Fruit fly (Drosophila melanogaster): Measurements from ENCODE around the gene spi.

Gene spi

DNA sequence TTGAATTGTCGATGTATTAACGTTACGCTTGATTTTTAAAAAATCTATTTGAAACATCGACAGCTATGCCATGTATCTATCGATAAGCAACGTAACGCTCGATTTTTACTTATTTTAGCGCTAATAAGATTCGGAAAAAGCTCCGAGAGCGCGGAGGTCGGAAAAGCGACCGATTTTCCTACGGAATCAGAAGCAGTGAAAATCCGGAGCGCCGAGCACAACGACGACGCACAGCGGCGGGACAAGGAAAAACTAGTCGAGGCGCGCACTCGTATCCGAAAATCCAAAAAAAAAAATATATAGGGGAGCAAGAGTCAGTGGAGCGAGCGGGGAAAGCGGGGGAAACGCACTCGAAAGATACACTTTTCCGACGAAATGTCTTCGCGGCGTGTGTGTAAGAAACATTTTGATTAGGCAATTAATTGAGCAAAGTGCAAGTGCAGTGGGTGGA is 58.5 kb downstream of the spi start, which contains the start of gene CG10132:
TSS of gene CG10132 (plus strand) at position 189 of the 451 bp plus-strand sequence.
- TF ChIP-seq en (GFP tag; optimal IDR thresholded peaks at IDR 0.05): no peak
- no peak for TF ChIP-seq CG14441 (GFP tag; IDR thresholded peaks at IDR 0.05)
- no peak for TF ChIP-seq CG15073 (GFP tag; optimal IDR thresholded peaks at IDR 0.05)
- TF ChIP-seq abd-A (tag; optimal IDR thresholded peaks at IDR 0.05): no peak
- no peak for TF ChIP-seq Dip3 (GFP tag; optimal IDR thresholded peaks at IDR 0.05)
- no peak for TF ChIP-seq ac (GFP tag; optimal IDR thresholded peaks at IDR 0.05)
- no peak for TF ChIP-seq CG14014 (GFP tag; IDR thresholded peaks at IDR 0.05)
- no peak for TF ChIP-seq gcm2 (GFP tag; optimal IDR thresholded peaks at IDR 0.05)
- peak; percentile 53; the same call in 1 of the 2 replicates for TF ChIP-seq bbx (GFP tag; IDR thresholded peaks at IDR 0.05; ENCODE audit: partially characterized antibody)
- TF ChIP-seq chinmo (GFP tag; IDR thresholded peaks at IDR 0.05; ENCODE audit: partially characterized antibody): 0 out of 4 replicates have a peak, but pooled peaks have one; percentile 57
- TF ChIP-seq HLH4C (GFP tag; IDR thresholded peaks at IDR 0.05; ENCODE audit: partially characterized antibody): peak; percentile 78
- no peak for TF ChIP-seq CG11504 (tag; optimal IDR thresholded peaks at IDR 0.05)
- no peak for TF ChIP-seq CG8944 (GFP tag; optimal IDR thresholded peaks at IDR 0.05)
- no peak for TF ChIP-seq fru (optimal IDR thresholded peaks at IDR 0.05)
- TF ChIP-seq ash1 (GFP tag; optimal IDR thresholded peaks at IDR 0.05): no peak
- TF ChIP-seq Elba2 (GFP tag; optimal IDR thresholded peaks at IDR 0.05): no peak
- no peak for TF ChIP-seq CG8478 (optimal IDR thresholded peaks at IDR 0.05)
- TF ChIP-seq Atf-2 (GFP tag; optimal IDR thresholded peaks at IDR 0.05): no peak
- no peak for TF ChIP-seq caup (GFP tag; optimal IDR thresholded peaks at IDR 0.05; ENCODE audit: severe bottlenecking)
- no peak for TF ChIP-seq CG30020 (tag; optimal IDR thresholded peaks at IDR 0.05)
- no peak for TF ChIP-seq pan (optimal IDR thresholded peaks at IDR 0.05)
- no peak for TF ChIP-seq pan (GFP tag; optimal IDR thresholded peaks at IDR 0.05 in 1 of 2, IDR thresholded peaks at IDR 0.05 in 1 of 2)
- TF ChIP-seq CG10654 (GFP tag; optimal IDR thresholded peaks at IDR 0.05): no peak
- peak; percentile 72; the same call in 1 of the 2 replicates for TF ChIP-seq CG32767 (GFP tag; IDR thresholded peaks at IDR 0.05)
- no peak for TF ChIP-seq Rfx (GFP tag; IDR thresholded peaks at IDR 0.05)
- TF ChIP-seq scrt (GFP tag; optimal IDR thresholded peaks at IDR 0.05): no peak
- no peak for TF ChIP-seq CG3281 (GFP tag; optimal IDR thresholded peaks at IDR 0.05)
- no peak for TF ChIP-seq CG10565 (GFP tag; optimal IDR thresholded peaks at IDR 0.05)
- no peak for TF ChIP-seq Bteb2 (GFP tag; optimal IDR thresholded peaks at IDR 0.05)
- TF ChIP-seq hbn (GFP tag; IDR thresholded peaks at IDR 0.05; ENCODE audit: partially characterized antibody): 0 out of 2 replicates have a peak, but pooled peaks have one; percentile 29
- no peak for TF ChIP-seq CG18476 (GFP tag; optimal IDR thresholded peaks at IDR 0.05)
- TF ChIP-seq sr (GFP tag; IDR thresholded peaks at IDR 0.05): no peak
- TF ChIP-seq CG30403 (GFP tag; optimal IDR thresholded peaks at IDR 0.05): no peak
- no peak for TF ChIP-seq CG15011 (GFP tag; optimal IDR thresholded peaks at IDR 0.05)
- TF ChIP-seq gsb-n (tag; optimal IDR thresholded peaks at IDR 0.05): no peak
- no peak for TF ChIP-seq CG12769 (tag; optimal IDR thresholded peaks at IDR 0.05)
- TF ChIP-seq sisA (GFP tag; IDR thresholded peaks at IDR 0.05): no peak
- no peak for TF ChIP-seq cwo (GFP tag; optimal IDR thresholded peaks at IDR 0.05)
- TF ChIP-seq CG3995 (GFP tag; optimal IDR thresholded peaks at IDR 0.05): no peak
- TF ChIP-seq Dek (tag; optimal IDR thresholded peaks at IDR 0.05): no peak
- peak; percentile 21 for TF ChIP-seq CG2116 (GFP tag; optimal IDR thresholded peaks at IDR 0.05)
- TF ChIP-seq lov (optimal IDR thresholded peaks at IDR 0.05): no peak
- TF ChIP-seq lov (GFP tag; IDR thresholded peaks at IDR 0.05): no peak
- no peak for TF ChIP-seq HLH54F (GFP tag; optimal IDR thresholded peaks at IDR 0.05)
- no peak for TF ChIP-seq exex (tag; optimal IDR thresholded peaks at IDR 0.05)
- no peak for TF ChIP-seq HHEX (GFP tag; optimal IDR thresholded peaks at IDR 0.05)
- no peak for TF ChIP-seq inv (GFP tag; IDR thresholded peaks at IDR 0.05; ENCODE audit: partially characterized antibody)
- TF ChIP-seq Adf1 (GFP tag; IDR thresholded peaks at IDR 0.05): no peak
- no peak for TF ChIP-seq so (GFP tag; IDR thresholded peaks at IDR 0.05)
- TF ChIP-seq CG42726 (GFP tag; IDR thresholded peaks at IDR 0.05; ENCODE audit: partially characterized antibody): no peak
- TF ChIP-seq gsb (GFP tag; IDR thresholded peaks at IDR 0.05): no peak
- no peak for TF ChIP-seq CG9932 (GFP tag; IDR thresholded peaks at IDR 0.05)
